Worm (Caenorhabditis elegans): Measurements from ENCODE around the gene dhs-25.

dhs-25 gene

ce11 chrX:1486135-1486648 is at the start of gene dhs-25, which contains the start of gene D1005.10 (continued):
- no peak for TF ChIP-seq lin-39 (tag; optimal IDR thresholded peaks at IDR 0.05)
- TF ChIP-seq lir-3 (tag; optimal IDR thresholded peaks at IDR 0.05), result no peak
- TF ChIP-seq T26A8.4 (GFP tag; IDR thresholded peaks at IDR 0.05), result peak; percentile 12; the same call in 1 of the 2 replicates
- no peak for TF ChIP-seq ces-1 (GFP tag; optimal IDR thresholded peaks at IDR 0.05)
- peak; percentile 24 for TF ChIP-seq nhr-6 (tag; optimal IDR thresholded peaks at IDR 0.05)
- TF ChIP-seq daf-16 (GFP tag; optimal IDR thresholded peaks at IDR 0.05), result peak; percentile 38 to 60
- TF ChIP-seq daf-16 (tag; optimal IDR thresholded peaks at IDR 0.05), result peak; percentile 92
- no peak for TF ChIP-seq aly-2 (tag; optimal IDR thresholded peaks at IDR 0.05)
- no peak for TF ChIP-seq fos-1 (tag; optimal IDR thresholded peaks at IDR 0.05)
- peak; percentile 78 for TF ChIP-seq tra-1 (GFP tag; IDR thresholded peaks at IDR 0.05)
- TF ChIP-seq nhr-102 (tag; optimal IDR thresholded peaks at IDR 0.05), result peak; percentile 78

ce11 chrX:1437097-1437496 is 49.2 kb upstream of the dhs-25 start:
- TF ChIP-seq snpc-1.2 (GFP tag; IDR thresholded peaks at IDR 0.05), result no peak
- TF ChIP-seq egl-43 (GFP tag; IDR thresholded peaks at IDR 0.05), result 0 out of 2 replicates have a peak, but pooled peaks have one; percentile 54
- peak; percentile 32 for TF ChIP-seq F37D6.2 (tag; optimal IDR thresholded peaks at IDR 0.05)
- TF ChIP-seq mes-2 (tag; optimal IDR thresholded peaks at IDR 0.05; ENCODE audit: poor library complexity, severe bottlenecking), result peak; percentile 46
- TF ChIP-seq unc-62 (GFP tag; optimal IDR thresholded peaks at IDR 0.05 in 1 of 2), result peak in 1 of 2 experiments; percentile 56
- TF ChIP-seq unc-62 (tag; optimal IDR thresholded peaks at IDR 0.05), result no peak
- peak; percentile 3 for TF ChIP-seq mep-1 (tag; optimal IDR thresholded peaks at IDR 0.05)
- no peak for TF ChIP-seq dmd-6 (GFP tag; IDR thresholded peaks at IDR 0.05)
- peak in 1 of 2 experiments; percentile 14 for TF ChIP-seq lsy-2 (tag; optimal IDR thresholded peaks at IDR 0.05)
- peak; percentile 40 for TF ChIP-seq fkh-10 (GFP tag; optimal IDR thresholded peaks at IDR 0.05)
- peak; percentile 32; the same call in 1 of the 2 replicates for TF ChIP-seq hmg-1.1 (GFP tag; IDR thresholded peaks at IDR 0.05)

DNA sequence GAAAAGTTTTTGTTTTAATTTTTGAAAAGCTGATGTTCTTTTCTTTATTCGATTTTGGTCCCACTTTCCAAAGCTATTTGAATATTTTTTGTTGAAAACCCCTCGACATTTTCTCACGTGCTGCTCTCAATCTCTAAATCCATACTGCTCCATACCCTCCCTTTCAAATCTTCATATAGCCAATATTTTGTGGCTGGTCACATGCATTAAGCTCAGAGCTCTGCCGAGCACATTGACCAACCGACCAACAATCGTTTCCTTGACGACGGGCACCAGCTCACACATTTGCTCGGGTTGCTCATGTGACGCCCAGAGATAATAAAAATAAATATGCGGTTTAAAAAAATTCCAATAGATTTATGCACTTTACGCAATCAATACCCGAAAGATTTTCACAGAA is 47.4 kb upstream of the dhs-25 start:
- TF ChIP-seq nhr-237 (tag; optimal IDR thresholded peaks at IDR 0.05) (no peak), rbr-2 (tag; optimal IDR thresholded peaks at IDR 0.05) (peak; percentile 30), hmg-1.1 (GFP tag; IDR thresholded peaks at IDR 0.05) (0 out of 2 replicates have a peak, but pooled peaks have one; percentile 25), zip-11 (GFP tag; IDR thresholded peaks at IDR 0.05) (no peak), mep-1 (tag; optimal IDR thresholded peaks at IDR 0.05) (peak; percentile 28), attf-4 (tag; optimal IDR thresholded peaks at IDR 0.05) (no peak), hlh-30 (tag; optimal IDR thresholded peaks at IDR 0.05; ENCODE audit: insufficient read depth) (peak; percentile 52), mdl-1 (tag; optimal IDR thresholded peaks at IDR 0.05) (peak in 1 of 2 experiments; percentile 53), Y105C5A.15 (GFP tag; IDR thresholded peaks at IDR 0.05) (0 out of 2 replicates have a peak, but pooled peaks have one; percentile 22), F37D6.2 (tag; optimal IDR thresholded peaks at IDR 0.05) (peak; percentile 69), mes-2 (tag; optimal IDR thresholded peaks at IDR 0.05; ENCODE audit: poor library complexity, severe bottlenecking) (peak; percentile 32), vab-7 (GFP tag; IDR thresholded peaks at IDR 0.05) (0 out of 2 replicates have a peak, but pooled peaks have one; percentile 33)

DNA sequence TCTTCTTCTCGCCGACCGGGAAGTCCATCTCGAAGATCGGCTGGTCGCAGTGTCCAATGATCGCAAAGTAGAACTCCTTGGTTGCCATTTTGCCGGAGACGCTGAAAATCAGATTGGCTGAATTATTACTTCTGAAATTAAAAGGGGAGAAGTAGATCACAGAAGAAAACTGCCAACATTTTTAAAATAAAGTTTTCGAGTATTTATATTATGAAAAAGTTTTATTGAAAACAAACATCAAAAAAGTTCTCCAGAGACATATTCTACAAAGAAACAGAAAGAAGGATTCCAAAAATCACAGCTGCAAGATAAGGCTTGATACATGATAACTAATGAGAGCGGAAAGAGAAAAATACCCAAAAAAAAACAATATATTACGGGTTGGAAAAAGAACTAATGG is 46.2 kb upstream of the dhs-25 start, which contains the start of gene sedl-1:
TSS of gene sedl-1 (minus strand) at position 101 of the 400 bp plus-strand sequence.
- TF ChIP-seq aha-1 (tag) (peak; percentile 24), nhr-6 (tag; optimal IDR thresholded peaks at IDR 0.05) (no peak)

- peak; percentile 15 for TF ChIP-seq aha-1 (tag)
- peak; percentile 93 for TF ChIP-seq set-16 (GFP tag; IDR thresholded peaks at IDR 0.05)
- TF ChIP-seq aly-2 (tag; optimal IDR thresholded peaks at IDR 0.05), result no peak
Measured at ce11 chrX:1441602-1442183, 44.6 kb upstream of the dhs-25 start.
